Worm (Caenorhabditis elegans) whole organism, mixed stage, embryonic: ENCODE data around the gene lpd-9.

ENCODE experiments used
- bed-3 ChIP-seq: fragments of 200-800 bp; sonication (Bioruptor generic); optimal IDR thresholded peaks from 3 replicates; lab custom pipeline; 2018; ENCODE audit warnings: mild to moderate bottlenecking, missing genetic modification characterization, moderate library complexity, missing compliant biosample characterization
- drap-1 ChIP-seq: fragments of 200-800 bp; sonication (Bioruptor generic); optimal IDR thresholded peaks from 3 replicates; lab custom pipeline; 2018; ENCODE audit warnings: mild to moderate bottlenecking, missing genetic modification characterization, missing compliant biosample characterization
- nhr-12 ChIP-seq: fragments of 150-350 bp; optimal IDR thresholded peaks from 2 replicates; lab custom pipeline; 2014; ENCODE audit warnings: missing biosample characterization, missing genetic modification characterization
- nhr-237 ChIP-seq: fragments of 150-350 bp; optimal IDR thresholded peaks from 2 replicates; lab custom pipeline; 2014; ENCODE audit warnings: missing biosample characterization, missing genetic modification characterization
- snpc-4 ChIP-seq: fragments of 150-350 bp; optimal IDR thresholded peaks from 2 replicates; lab custom pipeline; 2014; ENCODE audit warnings: missing biosample characterization, missing genetic modification characterization
- unc-39 ChIP-seq: fragments of 150-350 bp; optimal IDR thresholded peaks from 2 replicates; lab custom pipeline; 2014; ENCODE audit warnings: missing biosample characterization, missing genetic modification characterization
- ztf-11 ChIP-seq: fragments of 150-350 bp; optimal IDR thresholded peaks from 2 replicates; lab custom pipeline; 2014; ENCODE audit warnings: missing biosample characterization, missing genetic modification characterization

DNA sequence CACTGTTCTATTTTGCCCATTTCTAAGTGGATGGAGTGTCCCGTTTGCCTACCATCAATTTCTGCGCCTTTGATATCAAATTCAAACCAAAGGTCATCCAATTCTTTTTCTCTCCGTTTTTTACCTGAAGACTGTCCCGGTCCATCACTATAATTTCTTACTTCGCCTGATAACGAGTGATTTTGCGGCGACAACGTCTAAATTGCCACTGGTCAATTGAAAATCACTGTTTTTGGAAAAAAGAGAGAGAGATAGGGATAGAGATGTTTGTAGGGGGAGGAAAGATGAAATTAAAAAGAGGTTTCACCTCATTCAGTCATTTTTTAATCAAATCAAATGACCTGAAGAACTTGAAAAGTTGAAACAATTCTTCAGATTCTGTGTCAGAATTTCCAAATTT is 7.6 kb upstream of the lpd-9 start:
- TF ChIP-seq nhr-237 (tag; lab: Kevin White, UChicago): no peak
- no peak for TF ChIP-seq nhr-12 (tag; lab: Kevin White, UChicago)
- no peak for TF ChIP-seq bed-3 (GFP tag; lab: Kevin White, UChicago)
- no peak for TF ChIP-seq drap-1 (GFP tag; lab: Kevin White, UChicago)
- no peak for TF ChIP-seq ztf-11
- no peak for TF ChIP-seq snpc-4 (tag; lab: Kevin White, UChicago)
- no peak for TF ChIP-seq unc-39 (tag; lab: Kevin White, UChicago)
